Fruit fly (Drosophila melanogaster) whole organism, embryonic: Measurements from ENCODE around the gene Tti1.
A peak's percentile ranks its signal among the peaks of the same experiment; 100 is the strongest.

ENCODE experiments used
- Blimp-1 ChIP-seq: fragments of 200-800 bp; sonication (Bioruptor generic); optimal IDR thresholded peaks from 3 replicates; lab custom pipeline; 2018; ENCODE audit warnings: missing biosample characterization, missing genetic modification characterization, mild to moderate bottlenecking, moderate library complexity, missing genetic modification reagents
- CG10321 ChIP-seq: fragments of 200-800 bp; sonication (Bioruptor generic); IDR thresholded peaks from 2 replicates; pipeline ENCODE4 v1.3.6; 2022; ENCODE audit warnings: missing biosample characterization, missing genetic modification characterization
- CG10366 ChIP-seq: fragments of 200-800 bp; sonication (Bioruptor generic); IDR thresholded peaks from 2 replicates; pipeline ENCODE4 v1.3.6; 2022; ENCODE audit warnings: missing biosample characterization, missing genetic modification characterization
- CG11696 ChIP-seq: fragments of 200-800 bp; sonication (Bioruptor generic); IDR thresholded peaks from 2 replicates; pipeline ENCODE4 v1.3.6; 2022; ENCODE audit warnings: missing biosample characterization, missing genetic modification characterization
- CG12769 ChIP-seq: fragments of 200-800 bp; sonication (Bioruptor generic); optimal IDR thresholded peaks from 2 replicates; lab custom pipeline; 2019; ENCODE audit warnings: missing biosample characterization, mild to moderate bottlenecking, missing genetic modification characterization, moderate library complexity
- CG17359 ChIP-seq: fragments of 200-800 bp; sonication (Bioruptor generic); optimal IDR thresholded peaks from 3 replicates; lab custom pipeline; 2018; ENCODE audit warnings: missing biosample characterization, mild to moderate bottlenecking, missing genetic modification characterization, moderate library complexity
- CG17568 ChIP-seq: fragments of 200-800 bp; sonication (Bioruptor generic); optimal IDR thresholded peaks from 2 replicates; lab custom pipeline; 2018; ENCODE audit warnings: missing biosample characterization, mild to moderate bottlenecking, missing genetic modification characterization, moderate library complexity
- CG2202 ChIP-seq: fragments of 200-800 bp; sonication (Bioruptor generic); optimal IDR thresholded peaks from 2 replicates; lab custom pipeline; 2018; ENCODE audit warnings: missing biosample characterization, mild to moderate bottlenecking, missing genetic modification characterization
- CG32532 ChIP-seq: fragments of 200-800 bp; sonication (Bioruptor generic); IDR thresholded peaks from 2 replicates; pipeline ENCODE4 v1.3.6; 2022; ENCODE audit warnings: missing biosample characterization, missing genetic modification characterization
- CG4707 ChIP-seq: fragments of 200-800 bp; sonication (Bioruptor generic); optimal IDR thresholded peaks from 2 replicates; lab custom pipeline; 2018; ENCODE audit warnings: missing biosample characterization, mild to moderate bottlenecking, missing genetic modification characterization, moderate library complexity
- CG5953 ChIP-seq: fragments of 200-800 bp; sonication (Bioruptor generic); IDR thresholded peaks from 2 replicates; pipeline ENCODE4 v1.3.6; 2022; ENCODE audit warnings: missing biosample characterization, missing genetic modification characterization
- CG6175 ChIP-seq: fragments of 200-800 bp; sonication (Bioruptor generic); IDR thresholded peaks from 3 replicates; pipeline ENCODE4 v1.3.6; 2022; ENCODE audit warnings: missing biosample characterization, missing genetic modification characterization
- CG6765 ChIP-seq: fragments of 200-800 bp; sonication (Bioruptor generic); optimal IDR thresholded peaks from 3 replicates; lab custom pipeline; 2017; ENCODE audit warnings: missing biosample characterization, mild to moderate bottlenecking, missing genetic modification characterization
- CG7987 ChIP-seq: fragments of 200-800 bp; sonication (Bioruptor generic); optimal IDR thresholded peaks from 2 replicates; lab custom pipeline; 2018; ENCODE audit warnings: missing biosample characterization, mild to moderate bottlenecking, missing genetic modification characterization, moderate library complexity
- CG9797 ChIP-seq: fragments of 200-800 bp; sonication (Bioruptor generic); optimal IDR thresholded peaks from 3 replicates; lab custom pipeline; 2018; ENCODE audit warnings: missing biosample characterization, mild to moderate bottlenecking, missing genetic modification characterization
- CrebB ChIP-seq: fragments of 200-800 bp; sonication (Bioruptor generic); optimal IDR thresholded peaks from 3 replicates; lab custom pipeline; 2018; ENCODE audit warnings: missing biosample characterization, mild to moderate bottlenecking, missing genetic modification characterization
- Deaf1 ChIP-seq: fragments of 200-800 bp; optimal IDR thresholded peaks from 3 replicates; lab custom pipeline; 2019; ENCODE audit warnings: missing biosample characterization, mild to moderate bottlenecking, missing genetic modification characterization, moderate library complexity
- E2f2 ChIP-seq: fragments of 200-800 bp; sonication (Bioruptor generic); IDR thresholded peaks from 2 replicates; pipeline ENCODE4 v1.3.6; 2022; ENCODE audit warnings: missing biosample characterization, missing genetic modification characterization
- Fer2 ChIP-seq: fragments of 200-800 bp; sonication (Bioruptor generic); optimal IDR thresholded peaks from 2 replicates; lab custom pipeline; 2018; ENCODE audit warnings: missing biosample characterization, mild to moderate bottlenecking, missing genetic modification characterization, moderate library complexity
- Hr3 ChIP-seq: fragments of 200-800 bp; sonication (Bioruptor generic); optimal IDR thresholded peaks from 3 replicates; lab custom pipeline; 2016; ENCODE audit warnings: missing biosample characterization, missing genetic modification characterization
- MBD-R2 ChIP-seq: fragments of 200-800 bp; sonication (Bioruptor generic); IDR thresholded peaks from 2 replicates; pipeline ENCODE4 v1.3.6; 2022; ENCODE audit warnings: missing biosample characterization, missing genetic modification characterization
- Poxn ChIP-seq: fragments of 200-800 bp; sonication (Bioruptor generic); IDR thresholded peaks from 2 replicates; pipeline ENCODE4 v1.3.6; 2022; ENCODE audit warnings: missing biosample characterization, missing genetic modification characterization
- Ravus ChIP-seq: fragments of 200-800 bp; sonication (Bioruptor generic); IDR thresholded peaks from 2 replicates; pipeline ENCODE4 v1.3.6; 2022; ENCODE audit warnings: missing biosample characterization, missing genetic modification characterization
- Sox100B ChIP-seq: fragments of 200-800 bp; sonication (Bioruptor generic); optimal IDR thresholded peaks from 3 replicates; lab custom pipeline; 2018; ENCODE audit warnings: missing biosample characterization, mild to moderate bottlenecking, missing genetic modification characterization
- Ssrp ChIP-seq: fragments of 200-800 bp; sonication (Bioruptor generic); optimal IDR thresholded peaks from 2 replicates; lab custom pipeline; 2018; ENCODE audit warnings: missing biosample characterization, mild to moderate bottlenecking, missing genetic modification characterization, moderate library complexity
- Trl ChIP-seq, 3 experiments: fragments of >200 bp in 2 of 3; fragments of 200-800 bp in 1 of 3; sonication (Bioruptor generic) in 1 of 3; optimal IDR thresholded peaks; 2 replicates in 1 of 3; 3 replicates in 2 of 3; lab custom pipeline; 2016 to 2017; ENCODE audit warnings: missing biosample characterization in 1 of 3, missing genetic modification characterization in 1 of 3
- Vsx1 ChIP-seq: fragments of 200-800 bp; sonication (Bioruptor generic); optimal IDR thresholded peaks from 2 replicates; lab custom pipeline; 2017; ENCODE audit warnings: missing biosample characterization, mild to moderate bottlenecking, missing genetic modification characterization, missing genetic modification reagents
- amos ChIP-seq: fragments of 200-800 bp; sonication (Bioruptor generic); IDR thresholded peaks from 2 replicates; pipeline ENCODE4 v1.3.6; 2022; ENCODE audit warnings: missing biosample characterization, missing genetic modification characterization; ENCODE audit not compliant: partially characterized antibody
- bab2 ChIP-seq: fragments of 200-800 bp; sonication (Bioruptor generic); optimal IDR thresholded peaks from 2 replicates; lab custom pipeline; 2016; ENCODE audit warnings: missing biosample characterization, missing genetic modification characterization
- bbx ChIP-seq: fragments of 200-800 bp; sonication (Bioruptor generic); IDR thresholded peaks from 2 replicates; pipeline ENCODE4 v1.3.6; 2022; ENCODE audit warnings: missing biosample characterization, missing genetic modification characterization; ENCODE audit not compliant: partially characterized antibody
- cad ChIP-seq: fragments of >200 bp; optimal IDR thresholded peaks from 2 replicates; lab custom pipeline; 2017; ENCODE audit warnings: missing biosample characterization, missing genetic modification characterization
- chm ChIP-seq: fragments of 200-800 bp; sonication (Bioruptor generic); IDR thresholded peaks from 2 replicates; pipeline ENCODE4 v1.3.6; 2022; ENCODE audit warnings: missing biosample characterization, missing genetic modification characterization
- grau ChIP-seq: fragments of 200-800 bp; optimal IDR thresholded peaks from 3 replicates; lab custom pipeline; 2019; ENCODE audit warnings: missing biosample characterization, mild to moderate bottlenecking, missing genetic modification characterization, moderate library complexity
- hb ChIP-seq: fragments of 200-800 bp; sonication (Bioruptor generic); IDR thresholded peaks from 3 replicates; pipeline ENCODE4 v1.3.6; 2022; ENCODE audit warnings: missing biosample characterization, missing genetic modification characterization; ENCODE audit not compliant: partially characterized antibody
- hbn ChIP-seq: fragments of 200-800 bp; sonication (Bioruptor generic); IDR thresholded peaks from 2 replicates; pipeline ENCODE4 v1.3.6; 2022; ENCODE audit warnings: missing biosample characterization, missing genetic modification characterization; ENCODE audit not compliant: partially characterized antibody
- kni ChIP-seq: fragments of 200-800 bp; sonication (Bioruptor generic); optimal IDR thresholded peaks from 3 replicates; lab custom pipeline; 2017; ENCODE audit warnings: mild to moderate bottlenecking, missing biosample characterization, missing genetic modification reagents, missing genetic modification characterization
- knrl ChIP-seq: fragments of 200-800 bp; sonication (Bioruptor generic); IDR thresholded peaks from 3 replicates; pipeline ENCODE4 v1.3.6; 2022; ENCODE audit warnings: missing biosample characterization, missing genetic modification characterization; ENCODE audit not compliant: partially characterized antibody
- nom ChIP-seq: fragments of 200-800 bp; sonication (Bioruptor generic); optimal IDR thresholded peaks from 2 replicates; lab custom pipeline; 2017; ENCODE audit warnings: missing biosample characterization, missing genetic modification characterization, mild to moderate bottlenecking, moderate library complexity, missing genetic modification reagents
- pb ChIP-seq: fragments of 200-800 bp; sonication (Bioruptor generic); optimal IDR thresholded peaks from 3 replicates; lab custom pipeline; 2016; ENCODE audit warnings: missing biosample characterization, missing genetic modification characterization
- pfk ChIP-seq: fragments of 200-800 bp; sonication (Bioruptor generic); optimal IDR thresholded peaks from 2 replicates; lab custom pipeline; 2018; ENCODE audit warnings: missing biosample characterization, mild to moderate bottlenecking, missing genetic modification characterization, moderate library complexity
- sens-2 ChIP-seq: fragments of 200-800 bp; sonication (Bioruptor generic); IDR thresholded peaks from 2 replicates; pipeline ENCODE4 v1.3.6; 2022; ENCODE audit warnings: missing biosample characterization, missing genetic modification characterization
- sisA ChIP-seq: fragments of 200-800 bp; sonication (Bioruptor generic); IDR thresholded peaks from 2 replicates; pipeline ENCODE4 v1.3.6; 2022; ENCODE audit warnings: missing biosample characterization, missing genetic modification characterization
- sob ChIP-seq: fragments of 200-800 bp; sonication (Bioruptor generic); IDR thresholded peaks from 2 replicates; pipeline ENCODE4 v1.3.6; 2022; ENCODE audit warnings: missing biosample characterization, missing genetic modification characterization
- sug ChIP-seq: fragments of 200-800 bp; optimal IDR thresholded peaks from 2 replicates; lab custom pipeline; 2019; ENCODE audit warnings: missing biosample characterization, mild to moderate bottlenecking, missing genetic modification characterization, moderate library complexity
- tna ChIP-seq: fragments of 200-800 bp; sonication (Bioruptor generic); IDR thresholded peaks from 2 replicates; pipeline ENCODE4 v1.3.6; 2022; ENCODE audit warnings: missing biosample characterization, missing genetic modification characterization; ENCODE audit not compliant: partially characterized antibody
- twi ChIP-seq: fragments of 200-800 bp; optimal IDR thresholded peaks from 2 replicates; lab custom pipeline; 2019; ENCODE audit warnings: missing biosample characterization, mild to moderate bottlenecking, missing genetic modification characterization, moderate library complexity
- usp ChIP-seq: fragments of >200 bp; optimal IDR thresholded peaks from 2 replicates; lab custom pipeline; 2017; ENCODE audit warnings: missing biosample characterization, missing genetic modification characterization
- yki ChIP-seq: fragments of >200 bp; optimal IDR thresholded peaks from 3 replicates; lab custom pipeline; 2018
- zf30C ChIP-seq: fragments of 200-800 bp; sonication (Bioruptor generic); optimal IDR thresholded peaks from 3 replicates; lab custom pipeline; 2018; ENCODE audit warnings: missing biosample characterization, mild to moderate bottlenecking, missing genetic modification characterization

The Tti1 gene

dm6 chr3R:9703273-9703672, 51.2 kb downstream of the Tti1 start:
- TF ChIP-seq hbn (GFP tag; lab: Robert Waterston, UW) (no peak), CG12769 (tag; lab: Kevin White, UChicago) (peak; percentile 9), CG10321 (no peak), Blimp-1 (GFP tag; lab: Kevin White, UChicago) (peak; percentile 75), sens-2 (GFP tag; lab: Robert Waterston, UW) (no peak)

- TF ChIP-seq cad (no peak), CG17568 (GFP tag; lab: Kevin White, UChicago) (peak; percentile 93), amos (no peak), CG7987 (GFP tag; lab: Kevin White, UChicago) (peak; percentile 86), CG32532 (GFP tag; lab: Robert Waterston, UW) (no peak), MBD-R2 (no peak), kni (peak; percentile 12), bbx (GFP tag; lab: Robert Waterston, UW) (no peak), CG10366 (GFP tag; lab: Robert Waterston, UW) (no peak), CG4707 (GFP tag; lab: Kevin White, UChicago) (peak; percentile 81), sob (GFP tag; lab: Robert Waterston, UW) (no peak), hb (GFP tag; lab: Robert Waterston, UW) (no peak), zf30C (GFP tag; lab: Kevin White, UChicago) (no peak), grau (tag; lab: Kevin White, UChicago) (peak; percentile 91), twi (tag; lab: Kevin White, UChicago) (peak; percentile 61), bab2 (GFP tag; lab: Kevin White, UChicago) (peak; percentile 86), E2f2 (GFP tag; lab: Robert Waterston, UW) (no peak), CG17359 (tag; lab: Kevin White, UChicago) (peak; percentile 95), Poxn (GFP tag; lab: Robert Waterston, UW) (no peak), Sox100B (peak; percentile 86), Hr3 (peak; percentile 82), Vsx1 (GFP tag; lab: Kevin White, UChicago) (peak; percentile 81), CG5953 (GFP tag; lab: Robert Waterston, UW) (no peak), Ravus (no peak), chm (GFP tag; lab: Robert Waterston, UW) (no peak), sisA (no peak), Trl (optimal IDR thresholded peaks at IDR 0.05; lab: Kevin White, UChicago) (no peak), Trl (GFP tag; optimal IDR thresholded peaks at IDR 0.05; lab: Kevin White, UChicago) (peak; percentile 81), pfk (GFP tag; lab: Kevin White, UChicago) (no peak), CG6175 (GFP tag; lab: Robert Waterston, UW) (no peak), CG9797 (GFP tag; lab: Kevin White, UChicago) (no peak), sug (tag; lab: Kevin White, UChicago) (peak; percentile 60), yki (lab: Kevin White, UChicago) (no peak), CG2202 (tag; lab: Kevin White, UChicago) (peak; percentile 81), tna (GFP tag; lab: Robert Waterston, UW) (no peak), knrl (GFP tag; lab: Robert Waterston, UW) (no peak), pb (GFP tag; lab: Kevin White, UChicago) (peak; percentile 58), CrebB (tag; lab: Kevin White, UChicago) (peak; percentile 89), nom (no peak), CG6765 (GFP tag; lab: Kevin White, UChicago) (peak; percentile 85), usp (GFP tag; lab: Kevin White, UChicago) (no peak), Fer2 (tag; lab: Kevin White, UChicago) (peak; percentile 51), CG11696 (GFP tag; lab: Robert Waterston, UW) (no peak), Deaf1 (tag; lab: Kevin White, UChicago) (peak; percentile 67), Ssrp (tag; lab: Kevin White, UChicago) (peak; percentile 86)
Measured at dm6 chr3R:9702567-9702966, 51.9 kb downstream of the Tti1 start.
